Worm (Caenorhabditis elegans): ENCODE results near the gene Y105C5A.13.

- TF ChIP-seq ref-1 (GFP tag; conservative IDR thresholded peaks at IDR 0.05) (no peak), T22C8.4 (GFP tag; IDR thresholded peaks at IDR 0.05) (no peak)
Measured at ce11 chrIV:15658444-15658843, 17.4 kb downstream of the Y105C5A.13 start.
